Fruit fly (Drosophila melanogaster): ENCODE data around the gene Raf.

dm6 chrX:2323661-2324293, 28.5 kb downstream of the Raf start:
- TF ChIP-seq psq (optimal IDR thresholded peaks at IDR 0.05) (no peak), Dll (optimal IDR thresholded peaks at IDR 0.05) (no peak), pan (optimal IDR thresholded peaks at IDR 0.05) (no peak), CG8478 (optimal IDR thresholded peaks at IDR 0.05) (no peak)
